Fruit fly (Drosophila melanogaster) ovary, adult (tissue): Measurements from ENCODE around the gene CG15210.

Experiments used
- CG17801 ChIP-seq: fragments of 200-800 bp; optimal IDR thresholded peaks from 2 replicates; lab custom pipeline; 2019; ENCODE audit warnings: missing biosample characterization, mild to moderate bottlenecking, missing genetic modification characterization, moderate library complexity; ENCODE audit not compliant: partially characterized antibody

The CG15210 gene

dm6 chrX:10838962-10839361, at the start of gene CG15210:
TSS of gene CG15210 (plus strand) at chrX:10839230.
- no peak for TF ChIP-seq CG17801 (GFP tag; lab: Kevin White, UChicago)

DNA sequence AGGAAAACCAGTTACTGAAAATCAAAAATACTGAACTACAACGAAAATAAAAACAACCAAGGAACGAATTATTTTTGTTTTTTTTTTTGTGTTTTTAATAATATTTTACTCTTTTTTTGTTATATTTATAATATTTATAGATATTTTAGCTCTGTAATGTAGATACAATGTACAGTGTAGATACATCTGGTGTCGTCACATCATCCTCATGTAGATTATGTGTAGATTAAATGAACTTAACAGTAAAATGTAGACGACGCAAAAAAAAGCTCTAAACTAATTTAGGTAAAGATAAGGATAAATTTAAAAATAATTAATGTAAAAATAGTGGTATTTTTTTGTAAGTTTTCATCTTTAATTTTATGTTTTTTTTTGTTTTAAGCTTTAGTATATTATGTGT, 49.8 kb upstream of the CG15210 start:
- no peak for TF ChIP-seq CG17801 (GFP tag; lab: Kevin White, UChicago)

- no peak for TF ChIP-seq CG17801 (GFP tag; lab: Kevin White, UChicago)
These were observed 38.0 kb upstream of the CG15210 start for dm6 chrX:10801033-10801432.

DNA sequence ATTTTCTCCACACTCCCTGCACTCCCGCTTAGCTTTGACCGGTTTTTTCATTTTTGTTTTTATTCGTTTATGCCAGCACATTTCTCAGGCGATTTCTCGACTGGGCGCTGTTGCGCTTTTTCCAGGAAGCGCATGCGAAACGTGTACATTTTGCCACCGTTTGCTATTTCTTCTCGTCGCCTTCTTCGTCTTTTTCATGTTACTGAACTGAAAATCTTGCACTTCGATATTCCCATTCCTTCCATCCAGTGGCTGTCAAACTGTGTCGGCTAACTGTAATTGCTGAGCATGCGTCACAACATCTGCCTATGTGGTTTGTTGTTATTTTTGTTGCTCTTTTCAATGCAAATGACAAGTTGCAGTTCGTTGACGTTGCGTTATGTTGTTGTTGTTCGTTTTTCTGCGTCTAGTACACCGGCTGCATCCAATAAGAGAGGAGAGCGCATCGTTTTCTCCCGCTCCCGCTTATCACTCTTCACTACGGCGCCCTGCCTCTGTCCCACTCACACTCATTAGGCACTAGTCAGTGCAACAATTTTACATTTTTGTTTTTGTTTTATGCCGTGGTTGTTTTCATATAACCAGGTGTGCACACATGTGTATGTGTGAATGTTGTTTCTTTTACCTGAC, 37.1 kb upstream of the CG15210 start:
- no peak for TF ChIP-seq CG17801 (GFP tag; lab: Kevin White, UChicago)

- TF ChIP-seq CG17801 (GFP tag; lab: Kevin White, UChicago), result peak; percentile 42
These were observed 36.3 kb upstream of the CG15210 start for dm6 chrX:10802457-10803378.

DNA sequence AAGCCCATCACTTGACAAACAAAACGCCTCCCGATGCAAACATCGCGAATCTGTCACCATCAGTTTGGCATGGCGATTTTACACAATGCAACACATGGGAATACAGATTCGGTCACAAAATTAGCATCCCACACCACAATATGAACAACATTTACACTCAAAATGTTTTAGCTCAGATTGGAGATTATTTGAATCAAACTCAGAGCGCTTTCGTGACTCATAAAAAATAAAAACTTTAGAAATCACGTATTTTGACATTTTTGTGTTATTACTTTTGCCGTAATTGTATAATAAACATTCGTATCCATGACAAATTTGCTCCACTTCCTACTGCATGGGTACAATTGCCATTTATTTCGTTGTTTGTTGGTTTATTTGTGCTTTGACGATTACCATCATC, 35.0 kb upstream of the CG15210 start:
- no peak for TF ChIP-seq CG17801 (GFP tag; lab: Kevin White, UChicago)

dm6 chrX:10805651-10806191, 33.3 kb upstream of the CG15210 start:
- TF ChIP-seq CG17801 (GFP tag; lab: Kevin White, UChicago), result peak; percentile 78

dm6 chrX:10806718-10807412, 32.2 kb upstream of the CG15210 start:
- TF ChIP-seq CG17801 (GFP tag; lab: Kevin White, UChicago), result peak; percentile 67

- no peak for TF ChIP-seq CG17801 (GFP tag; lab: Kevin White, UChicago)
These were observed 30.3 kb upstream of the CG15210 start for dm6 chrX:10808684-10809083.

DNA sequence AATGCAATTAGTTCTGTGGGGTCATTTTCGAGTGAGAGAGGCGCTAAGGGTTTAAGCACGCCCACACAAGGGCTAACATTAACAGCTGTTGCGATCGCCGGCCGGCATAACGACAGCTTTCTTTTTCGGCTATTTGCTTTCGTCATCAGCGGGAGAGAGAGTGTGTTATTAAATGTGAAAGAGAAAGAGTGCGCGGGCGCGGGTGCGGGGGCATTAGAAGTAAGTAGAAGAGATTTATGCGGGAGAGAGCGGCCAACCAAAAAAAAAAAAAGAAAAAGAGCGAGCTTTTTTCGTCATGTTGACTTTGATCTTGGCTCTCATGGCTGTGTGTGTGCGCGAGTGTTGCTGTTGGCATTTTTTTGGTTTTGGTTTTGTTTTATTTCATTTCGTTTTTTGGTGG, 24.9 kb upstream of the CG15210 start:
- no peak for TF ChIP-seq CG17801 (GFP tag; lab: Kevin White, UChicago)

- TF ChIP-seq CG17801 (GFP tag; lab: Kevin White, UChicago), result no peak
These were observed 24.1 kb upstream of the CG15210 start for dm6 chrX:10814832-10815372.

dm6 chrX:10815511-10816080, 23.4 kb upstream of the CG15210 start:
- TF ChIP-seq CG17801 (GFP tag; lab: Kevin White, UChicago), result peak; percentile 40

DNA sequence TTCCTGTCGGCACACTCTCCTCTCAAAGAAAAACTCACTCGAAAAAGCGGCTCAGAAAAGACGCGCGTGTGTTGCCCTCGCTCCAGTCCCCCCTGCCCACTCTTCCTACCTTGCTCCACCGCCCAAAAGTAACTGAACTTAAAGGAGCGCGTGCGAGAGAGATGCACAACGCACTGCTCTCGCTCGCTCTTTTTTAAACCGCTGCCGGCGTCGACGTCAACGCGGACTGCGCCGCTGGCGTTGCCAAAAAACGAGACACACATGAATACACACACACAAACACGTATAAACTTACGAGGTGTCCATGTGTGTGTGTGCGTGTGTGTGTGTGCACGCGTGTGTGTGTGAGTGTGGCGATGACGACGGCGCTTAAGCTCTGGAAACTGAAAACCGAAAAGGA, 22.2 kb upstream of the CG15210 start:
- no peak for TF ChIP-seq CG17801 (GFP tag; lab: Kevin White, UChicago)

DNA sequence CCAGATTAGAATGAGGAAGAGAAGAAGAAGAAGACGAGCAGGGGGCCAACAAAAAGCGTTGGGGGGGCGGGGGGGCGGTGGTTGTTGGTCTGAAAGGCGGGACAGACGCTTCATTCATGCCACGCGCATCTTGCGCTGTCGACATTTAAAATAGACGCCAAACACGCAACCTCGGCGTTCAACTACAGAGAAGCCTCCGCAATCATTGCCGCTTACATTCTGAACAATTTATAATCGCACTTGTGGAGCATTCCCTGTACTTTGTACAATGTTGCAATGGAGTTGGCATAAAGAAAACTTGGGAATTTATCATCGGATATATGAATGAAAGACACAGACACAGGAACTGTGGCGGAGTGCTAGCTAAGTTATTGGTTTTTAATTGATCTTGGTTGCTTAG, 18.3 kb upstream of the CG15210 start:
- no peak for TF ChIP-seq CG17801 (GFP tag; lab: Kevin White, UChicago)
